Worm (Caenorhabditis elegans) whole organism, L4/young adult: ENCODE data around the gene Y55F3BL.6.

Experiments
- W03F9.2 ChIP-seq: fragments of 150-350 bp; optimal IDR thresholded peaks from 2 replicates; lab custom pipeline; 2014; ENCODE audit warnings: missing biosample characterization, missing genetic modification characterization
- him-1 ChIP-seq: sonication (generic microtip); optimal IDR thresholded peaks from 2 replicates; lab custom pipeline; 2016; ENCODE audit warnings: missing genotype, missing genetic modification reagents, missing genetic modification characterization, missing compliant biosample characterization

DNA sequence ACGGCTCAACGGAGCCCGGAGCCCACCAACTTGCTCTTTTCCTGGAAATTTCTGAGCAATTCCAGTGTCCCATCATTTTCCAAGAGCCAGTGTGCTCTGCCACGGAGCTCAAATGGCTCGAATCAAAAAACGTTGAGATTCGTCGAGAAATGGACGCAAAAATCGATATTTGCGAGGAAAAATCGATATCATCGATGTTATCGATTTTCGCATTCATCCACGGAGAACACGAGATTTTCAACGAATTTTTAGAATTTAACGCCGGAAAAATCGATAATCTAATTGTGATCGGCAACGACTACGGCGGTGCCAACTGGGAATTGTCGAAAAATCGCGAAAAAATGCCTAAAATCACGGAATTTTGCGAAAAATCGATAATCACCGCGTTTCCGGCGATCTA is 1.2 kb downstream of the Y55F3BL.6 start:
- no peak for TF ChIP-seq him-1 (tag; lab: Kevin White, UChicago)
- TF ChIP-seq W03F9.2 (tag; lab: Kevin White, UChicago) = no peak
